Fruit fly (Drosophila melanogaster): Measurements from ENCODE around the gene CG43445.

dm6 chr3R:17891025-17891424, 20.2 kb upstream of the CG43445 start:
- TF ChIP-seq ara (GFP tag; IDR thresholded peaks at IDR 0.05), result no peak
- TF ChIP-seq cato (GFP tag; optimal IDR thresholded peaks at IDR 0.05; ENCODE audit: borderline replicate concordance), result no peak
- no peak for TF ChIP-seq CG15073 (GFP tag; optimal IDR thresholded peaks at IDR 0.05)
- TF ChIP-seq CG8478 (optimal IDR thresholded peaks at IDR 0.05), result no peak
- TF ChIP-seq ftz-f1 (GFP tag; optimal IDR thresholded peaks at IDR 0.05), result no peak
- TF ChIP-seq amos (GFP tag; IDR thresholded peaks at IDR 0.05; ENCODE audit: partially characterized antibody), result no peak
- no peak for TF ChIP-seq HLH3B (GFP tag; IDR thresholded peaks at IDR 0.05)
- no peak for TF ChIP-seq CTCF (GFP tag; optimal IDR thresholded peaks at IDR 0.05)
- TF ChIP-seq Atf6 (GFP tag; IDR thresholded peaks at IDR 0.05), result no peak
- TF ChIP-seq Chrac-16 (GFP tag; optimal IDR thresholded peaks at IDR 0.05), result no peak
- no peak for TF ChIP-seq Hey (tag; optimal IDR thresholded peaks at IDR 0.05)
- TF ChIP-seq CG10979 (tag; optimal IDR thresholded peaks at IDR 0.05), result no peak
- TF ChIP-seq CG1792 (GFP tag; optimal IDR thresholded peaks at IDR 0.05), result no peak
- TF ChIP-seq twi (tag; optimal IDR thresholded peaks at IDR 0.05), result no peak

All from whole organism, embryonic.